Worm (Caenorhabditis elegans): ENCODE results near the gene gly-13.
A peak's percentile ranks its signal among the peaks of the same experiment; 100 is the strongest.

Gene gly-13

ce11 chrX:9296591-9296990 lies at the start of gene gly-13:
TSS of gene gly-13 (minus strand) at chrX:9296622.
- TF ChIP-seq hmg-4 (GFP tag; optimal IDR thresholded peaks at IDR 0.05) = peak; percentile 58
- no peak; the same call in none of the 2 replicates for TF ChIP-seq pes-1 (GFP tag; IDR thresholded peaks at IDR 0.05)
- peak; percentile 78 for TF ChIP-seq ceh-36 (tag; optimal IDR thresholded peaks at IDR 0.05)
- TF ChIP-seq ets-7 (tag; optimal IDR thresholded peaks at IDR 0.05) = no peak
- TF ChIP-seq tbx-11 (GFP tag; IDR thresholded peaks at IDR 0.05) = peak; percentile 60; the same call in 1 of the 2 replicates
- TF ChIP-seq tra-4 (tag; optimal IDR thresholded peaks at IDR 0.05) = no peak
- TF ChIP-seq B0310.2 (tag; optimal IDR thresholded peaks at IDR 0.05) = peak; percentile 38
- TF ChIP-seq flt-1 (GFP tag; IDR thresholded peaks at IDR 0.05) = peak; percentile 51
- TF ChIP-seq ama-1 (optimal IDR thresholded peaks at IDR 0.05) = no peak
- TF ChIP-seq F13C5.2 (tag; optimal IDR thresholded peaks at IDR 0.05) = peak; percentile 88
- TF ChIP-seq hmbx-1 (tag; optimal IDR thresholded peaks at IDR 0.05) = peak; percentile 40
- TF ChIP-seq aly-1 (tag; optimal IDR thresholded peaks at IDR 0.05) = no peak
- TF ChIP-seq scrt-1 (GFP tag; IDR thresholded peaks at IDR 0.05) = peak; percentile 76
- peak; percentile 49; the same call in 1 of the 2 replicates for TF ChIP-seq tbx-37 (GFP tag; conservative IDR thresholded peaks at IDR 0.05)
- peak; percentile 67; the same call in 1 of the 2 replicates for TF ChIP-seq sea-1 (GFP tag; conservative IDR thresholded peaks at IDR 0.05)
- peak; percentile 33 for TF ChIP-seq hnd-1 (tag; optimal IDR thresholded peaks at IDR 0.05)
- peak; percentile 44 for TF ChIP-seq ceh-13 (GFP tag; optimal IDR thresholded peaks at IDR 0.05)

- no peak for TF ChIP-seq ceh-13 (GFP tag; optimal IDR thresholded peaks at IDR 0.05)
- no peak for TF ChIP-seq tra-4 (tag; optimal IDR thresholded peaks at IDR 0.05)
- TF ChIP-seq scrt-1 (GFP tag; IDR thresholded peaks at IDR 0.05) = no peak
- no peak for TF ChIP-seq tbx-11 (GFP tag; IDR thresholded peaks at IDR 0.05)
- no peak for TF ChIP-seq B0310.2 (tag; optimal IDR thresholded peaks at IDR 0.05)
- no peak for TF ChIP-seq hmg-4 (GFP tag; optimal IDR thresholded peaks at IDR 0.05)
- TF ChIP-seq ets-7 (tag; optimal IDR thresholded peaks at IDR 0.05) = no peak
- TF ChIP-seq F13C5.2 (tag; optimal IDR thresholded peaks at IDR 0.05) = no peak
Observed at ce11 chrX:9338375-9338774, 42.0 kb upstream of the gly-13 start, which contains the start of gene apa-2. TSS of gene apa-2 (plus strand) at chrX:9338675.

ce11 chrX:9337832-9338231 lies 41.4 kb upstream of the gly-13 start:
- peak; percentile 33 for TF ChIP-seq ets-7 (tag; optimal IDR thresholded peaks at IDR 0.05)
- peak; percentile 82 for TF ChIP-seq F13C5.2 (tag; optimal IDR thresholded peaks at IDR 0.05)
- TF ChIP-seq aly-1 (tag; optimal IDR thresholded peaks at IDR 0.05) = peak; percentile 62
- 0 out of 2 replicates have a peak, but pooled peaks have one; percentile 45 for TF ChIP-seq scrt-1 (GFP tag; IDR thresholded peaks at IDR 0.05)
- no peak for TF ChIP-seq tra-4 (tag; optimal IDR thresholded peaks at IDR 0.05)
- peak; percentile 39; the same call in 1 of the 2 replicates for TF ChIP-seq tbx-37 (GFP tag; conservative IDR thresholded peaks at IDR 0.05)
- TF ChIP-seq ceh-13 (GFP tag; optimal IDR thresholded peaks at IDR 0.05) = no peak
- no peak for TF ChIP-seq B0310.2 (tag; optimal IDR thresholded peaks at IDR 0.05)

- TF ChIP-seq tra-4 (tag; optimal IDR thresholded peaks at IDR 0.05) (no peak), tbx-11 (GFP tag; IDR thresholded peaks at IDR 0.05) (no peak), tbx-37 (GFP tag; conservative IDR thresholded peaks at IDR 0.05) (no peak), B0310.2 (tag; optimal IDR thresholded peaks at IDR 0.05) (no peak)
Observed at ce11 chrX:9336227-9336626, 39.8 kb upstream of the gly-13 start.

ce11 chrX:9330721-9331212 lies 34.3 kb upstream of the gly-13 start, which contains the start of gene T20B5.2:
TSS of gene T20B5.2 (plus strand) at chrX:9331162.
- no peak for TF ChIP-seq ceh-36 (tag; optimal IDR thresholded peaks at IDR 0.05)
- TF ChIP-seq B0310.2 (tag; optimal IDR thresholded peaks at IDR 0.05) = no peak

ce11 chrX:9324962-9325361 lies 28.5 kb upstream of the gly-13 start:
- TF ChIP-seq F13C5.2 (tag; optimal IDR thresholded peaks at IDR 0.05) (no peak), hmg-4 (GFP tag; optimal IDR thresholded peaks at IDR 0.05) (no peak), ets-7 (tag; optimal IDR thresholded peaks at IDR 0.05) (no peak), sea-1 (GFP tag; conservative IDR thresholded peaks at IDR 0.05) (no peak), hnd-1 (tag; optimal IDR thresholded peaks at IDR 0.05) (no peak), tbx-11 (GFP tag; IDR thresholded peaks at IDR 0.05) (no peak), B0310.2 (tag; optimal IDR thresholded peaks at IDR 0.05) (no peak), ceh-13 (GFP tag; optimal IDR thresholded peaks at IDR 0.05) (no peak), tra-4 (tag; optimal IDR thresholded peaks at IDR 0.05) (no peak), scrt-1 (GFP tag; IDR thresholded peaks at IDR 0.05) (no peak), ama-1 (optimal IDR thresholded peaks at IDR 0.05) (no peak), tbx-37 (GFP tag; conservative IDR thresholded peaks at IDR 0.05) (no peak), ceh-36 (tag; optimal IDR thresholded peaks at IDR 0.05) (no peak), aly-1 (tag; optimal IDR thresholded peaks at IDR 0.05) (no peak), pes-1 (GFP tag; IDR thresholded peaks at IDR 0.05) (no peak), flt-1 (GFP tag; IDR thresholded peaks at IDR 0.05) (no peak), hmbx-1 (tag; optimal IDR thresholded peaks at IDR 0.05) (no peak)

ce11 chrX:9319080-9319479 lies 22.7 kb upstream of the gly-13 start, which contains the start of gene npr-7:
TSS of gene npr-7 (minus strand) at chrX:9319180.
- no peak for TF ChIP-seq F13C5.2 (tag; optimal IDR thresholded peaks at IDR 0.05)
- no peak for TF ChIP-seq ceh-13 (GFP tag; optimal IDR thresholded peaks at IDR 0.05)
- no peak for TF ChIP-seq tra-4 (tag; optimal IDR thresholded peaks at IDR 0.05)

ce11 chrX:9314397-9314796 lies 18.0 kb upstream of the gly-13 start, which contains the start of gene ttr-38:
TSS of gene ttr-38 (minus strand) at chrX:9314497.
- no peak for TF ChIP-seq B0310.2 (tag; optimal IDR thresholded peaks at IDR 0.05)
- TF ChIP-seq hmg-4 (GFP tag; optimal IDR thresholded peaks at IDR 0.05) = no peak
- no peak for TF ChIP-seq hnd-1 (tag; optimal IDR thresholded peaks at IDR 0.05)
